Worm (Caenorhabditis elegans) whole organism, L1 larva: ENCODE results near the gene rpl-33.

Experiments
- fkh-10 ChIP-seq: sonication (generic microtip); optimal IDR thresholded peaks from 2 replicates; lab custom pipeline; 2017; ENCODE audit warnings: missing biosample characterization, missing genetic modification reagents, missing genetic modification characterization
- pag-3 ChIP-seq: sonication (generic microtip); optimal IDR thresholded peaks from 2 replicates; lab custom pipeline; 2017; ENCODE audit warnings: missing genetic modification characterization, mild to moderate bottlenecking, missing compliant biosample characterization, antibody characterized with exemption, borderline replicate concordance; ENCODE audit not compliant: insufficient read depth
- unc-86 ChIP-seq: sonication (generic microtip); optimal IDR thresholded peaks from 2 replicates; lab custom pipeline; 2016; ENCODE audit warnings: missing genetic modification characterization, missing compliant biosample characterization

DNA sequence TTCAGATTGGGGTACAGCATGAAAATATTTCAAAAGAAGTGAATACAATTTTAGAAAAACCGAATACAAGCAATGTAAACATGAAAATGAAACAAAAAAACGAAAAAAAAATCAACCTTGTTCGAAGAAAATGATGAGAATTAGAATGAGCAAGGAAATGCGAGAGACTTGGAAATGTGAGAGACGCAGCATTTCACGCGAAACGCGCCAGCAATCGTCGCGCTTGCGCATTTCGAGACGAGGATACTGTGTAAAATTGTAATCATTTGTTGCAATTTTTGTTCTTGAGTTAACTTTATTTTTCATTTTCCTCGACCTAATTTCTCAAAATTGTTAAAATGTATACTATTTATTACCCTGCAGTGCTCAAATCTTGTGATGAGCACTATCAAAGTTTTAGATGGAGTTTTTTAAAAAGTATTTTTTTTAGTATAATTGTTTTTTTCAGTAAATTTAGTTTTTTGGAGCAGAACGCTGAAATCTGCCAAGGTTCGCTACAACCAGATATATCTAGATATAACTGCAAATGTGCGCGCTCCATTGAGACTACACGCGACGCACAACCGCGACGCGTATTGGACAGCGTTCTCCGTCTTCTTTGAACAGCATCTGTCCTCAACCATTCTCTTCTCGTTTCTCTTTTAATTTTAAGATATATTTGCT lies 46.7 kb downstream of the rpl-33 start, which contains the start of gene fust-1:
- peak; percentile 74 for TF ChIP-seq fkh-10
- peak; percentile 75 for TF ChIP-seq pag-3
- peak; percentile 95 for TF ChIP-seq unc-86
